Fruit fly (Drosophila melanogaster): Measurements from ENCODE around the gene RpS30.

The RpS30 gene

dm6 chr3R:20829416-20830131, 20.7 kb upstream of the RpS30 start (continued):
- TF ChIP-seq Blimp-1 (GFP tag; optimal IDR thresholded peaks at IDR 0.05), result peak; percentile 3
- peak; percentile 5 for TF ChIP-seq Met (GFP tag; optimal IDR thresholded peaks at IDR 0.05)
- TF ChIP-seq vri (GFP tag; optimal IDR thresholded peaks at IDR 0.05), result peak; percentile 86
- peak; percentile 16 for TF ChIP-seq acj6 (GFP tag; optimal IDR thresholded peaks at IDR 0.05)
- TF ChIP-seq Sox14 (GFP tag; optimal IDR thresholded peaks at IDR 0.05), result peak; percentile 15
- TF ChIP-seq Hr39 (GFP tag; optimal IDR thresholded peaks at IDR 0.05), result no peak
- no peak for TF ChIP-seq CG3032 (tag; optimal IDR thresholded peaks at IDR 0.05)
- TF ChIP-seq CG4318 (GFP tag; optimal IDR thresholded peaks at IDR 0.05), result no peak
- TF ChIP-seq pdm3 (GFP tag; optimal IDR thresholded peaks at IDR 0.05), result no peak
- TF ChIP-seq CG11902 (GFP tag; optimal IDR thresholded peaks at IDR 0.05), result no peak
- TF ChIP-seq salr (GFP tag; optimal IDR thresholded peaks at IDR 0.05), result peak in 1 of 2 experiments; percentile 66
- no peak for TF ChIP-seq CG8319 (GFP tag; optimal IDR thresholded peaks at IDR 0.05)
- TF ChIP-seq cyc (GFP tag; optimal IDR thresholded peaks at IDR 0.05), result peak; percentile 3
- no peak for TF ChIP-seq CG11294 (GFP tag; IDR thresholded peaks at IDR 0.05)
- TF ChIP-seq ss (GFP tag; optimal IDR thresholded peaks at IDR 0.05), result no peak
- no peak for TF ChIP-seq CG31627 (GFP tag; optimal IDR thresholded peaks at IDR 0.05)
- TF ChIP-seq dsx (GFP tag; optimal IDR thresholded peaks at IDR 0.05; ENCODE audit: poor library complexity, severe bottlenecking), result peak; percentile 86
- TF ChIP-seq CG8632 (GFP tag; optimal IDR thresholded peaks at IDR 0.05), result peak; percentile 38
- no peak for TF ChIP-seq CG16779 (tag; optimal IDR thresholded peaks at IDR 0.05)

dm6 chr3R:20830153-20830695, 20.1 kb upstream of the RpS30 start, which contains the start of gene Adss:
Gene Adss, minus strand, starts transcription at chr3R:20830580.
- TF ChIP-seq svp (GFP tag), result no peak
- TF ChIP-seq CG10669 (GFP tag; optimal IDR thresholded peaks at IDR 0.05), result no peak
- TF ChIP-seq spab (GFP tag; optimal IDR thresholded peaks at IDR 0.05), result no peak
- no peak for TF ChIP-seq Hr38 (GFP tag; optimal IDR thresholded peaks at IDR 0.05)
- no peak for TF ChIP-seq fd59A (GFP tag; optimal IDR thresholded peaks at IDR 0.05)
- no peak for TF ChIP-seq Hr39 (GFP tag; optimal IDR thresholded peaks at IDR 0.05)
- TF ChIP-seq CG11294 (GFP tag; IDR thresholded peaks at IDR 0.05), result no peak
- TF ChIP-seq CG6276 (GFP tag; optimal IDR thresholded peaks at IDR 0.05), result peak; percentile 9
- TF ChIP-seq cyc (GFP tag; optimal IDR thresholded peaks at IDR 0.05), result no peak
- TF ChIP-seq ss (GFP tag; optimal IDR thresholded peaks at IDR 0.05), result no peak
- no peak for TF ChIP-seq achi (GFP tag; optimal IDR thresholded peaks at IDR 0.05)
- TF ChIP-seq CG31627 (GFP tag; optimal IDR thresholded peaks at IDR 0.05), result no peak
- no peak for TF ChIP-seq Sox15 (GFP tag; optimal IDR thresholded peaks at IDR 0.05)
- peak; percentile 51 for TF ChIP-seq CG1621 (tag; optimal IDR thresholded peaks at IDR 0.05)
- TF ChIP-seq Ets21C (GFP tag; optimal IDR thresholded peaks at IDR 0.05), result no peak
- TF ChIP-seq Sox14 (GFP tag; optimal IDR thresholded peaks at IDR 0.05), result peak; percentile 34
- TF ChIP-seq Eip78C (GFP tag), result peak; percentile 69
- no peak for TF ChIP-seq CG7368 (GFP tag; optimal IDR thresholded peaks at IDR 0.05)
- TF ChIP-seq Eip93F (GFP tag; optimal IDR thresholded peaks at IDR 0.05), result no peak
- no peak for TF ChIP-seq acj6 (GFP tag; optimal IDR thresholded peaks at IDR 0.05)
- peak; percentile 45; the same call in 1 of the 3 replicates for TF ChIP-seq eg (GFP tag; IDR thresholded peaks at IDR 0.05)
- TF ChIP-seq net (GFP tag; optimal IDR thresholded peaks at IDR 0.05), result no peak
- no peak for TF ChIP-seq Gug (GFP tag; IDR thresholded peaks at IDR 0.05)
- no peak for TF ChIP-seq pdm3 (GFP tag; optimal IDR thresholded peaks at IDR 0.05)
- TF ChIP-seq OdsH (GFP tag; optimal IDR thresholded peaks at IDR 0.05), result no peak
- TF ChIP-seq CG9139 (GFP tag; optimal IDR thresholded peaks at IDR 0.05), result no peak
- TF ChIP-seq salr (GFP tag; optimal IDR thresholded peaks at IDR 0.05), result no peak
- no peak for TF ChIP-seq Smox (GFP tag; optimal IDR thresholded peaks at IDR 0.05)
- no peak for TF ChIP-seq CG6792 (GFP tag; optimal IDR thresholded peaks at IDR 0.05)
- no peak for TF ChIP-seq fd85E (GFP tag; optimal IDR thresholded peaks at IDR 0.05)
- no peak for TF ChIP-seq CG8119 (GFP tag; IDR thresholded peaks at IDR 0.05)
- TF ChIP-seq CG6854 (GFP tag; optimal IDR thresholded peaks at IDR 0.05), result peak; percentile 46
- TF ChIP-seq CG6808 (GFP tag; optimal IDR thresholded peaks at IDR 0.05), result no peak
- TF ChIP-seq Lpt (GFP tag; optimal IDR thresholded peaks at IDR 0.05), result no peak
- no peak for TF ChIP-seq CG11762 (GFP tag; optimal IDR thresholded peaks at IDR 0.05; ENCODE audit: insufficient read depth)
- TF ChIP-seq Sox102F (GFP tag; optimal IDR thresholded peaks at IDR 0.05), result no peak
- TF ChIP-seq fkh (GFP tag; optimal IDR thresholded peaks at IDR 0.05), result peak; percentile 92
- TF ChIP-seq lz (GFP tag; optimal IDR thresholded peaks at IDR 0.05), result no peak
- TF ChIP-seq CG3032 (tag; optimal IDR thresholded peaks at IDR 0.05), result no peak
